Worm (Caenorhabditis elegans): Measurements from ENCODE around the gene ztf-14.

The ztf-14 gene

DNA sequence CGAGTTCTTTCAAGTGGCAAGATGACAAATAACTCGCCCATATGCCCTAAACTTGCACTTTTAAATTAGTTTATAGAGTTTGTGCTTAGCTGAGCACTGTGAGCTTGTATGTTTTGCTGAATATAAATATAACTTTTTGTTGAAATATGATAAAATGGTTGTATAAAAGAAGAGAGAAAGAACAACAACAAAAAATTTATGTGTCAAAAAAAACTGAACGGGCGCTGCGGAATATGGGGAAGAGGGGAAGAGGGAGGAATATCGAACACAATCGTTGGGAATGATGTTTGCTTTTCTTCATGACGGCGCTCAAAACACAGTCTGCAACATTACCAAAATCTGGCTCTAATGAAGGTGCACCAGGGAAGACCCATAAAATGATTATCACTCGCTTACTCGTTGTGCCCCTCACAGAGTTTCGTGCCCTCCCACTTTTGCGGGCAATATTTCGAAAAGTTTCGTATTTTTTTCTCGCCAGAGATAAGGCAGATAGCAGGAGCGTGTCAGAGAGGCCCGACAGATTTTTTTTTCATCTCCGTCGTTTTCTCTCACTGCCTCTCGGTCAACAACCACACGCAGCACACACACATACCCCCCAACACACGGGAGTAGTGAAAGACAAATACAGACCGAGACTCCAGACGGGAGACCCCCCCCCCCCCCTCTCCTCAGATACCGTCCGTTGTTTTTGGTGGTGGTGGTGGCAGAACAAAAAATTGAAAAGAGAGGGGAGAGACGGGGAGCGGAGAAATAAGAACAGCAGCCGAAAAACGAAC is 9.9 kb downstream of the ztf-14 start (continued):
- TF ChIP-seq nhr-90 (tag; optimal IDR thresholded peaks at IDR 0.05) (no peak), ceh-27 (GFP tag; optimal IDR thresholded peaks at IDR 0.05) (peak; percentile 34), nhr-80 (tag; optimal IDR thresholded peaks at IDR 0.05) (peak; percentile 92), snpc-4 (GFP tag; optimal IDR thresholded peaks at IDR 0.05) (no peak), snpc-4 (tag; optimal IDR thresholded peaks at IDR 0.05) (peak in 1 of 4 experiments; percentile 45), ztf-3 (GFP tag; optimal IDR thresholded peaks at IDR 0.05) (no peak), chd-7 (tag; optimal IDR thresholded peaks at IDR 0.05) (peak; percentile 52), madf-6 (GFP tag; IDR thresholded peaks at IDR 0.05) (0 out of 2 replicates have a peak, but pooled peaks have one; percentile 32), lin-40 (tag; optimal IDR thresholded peaks at IDR 0.05) (peak; percentile 36), unc-62 (GFP tag; optimal IDR thresholded peaks at IDR 0.05) (no peak), ets-4 (GFP tag; optimal IDR thresholded peaks at IDR 0.05) (peak; percentile 36), let-607 (tag; optimal IDR thresholded peaks at IDR 0.05) (no peak), atf-7 (tag; optimal IDR thresholded peaks at IDR 0.05) (peak; percentile 7), lin-26 (GFP tag; IDR thresholded peaks at IDR 0.05) (peak; percentile 36; the same call in 1 of the 2 replicates), mcd-1 (GFP tag; IDR thresholded peaks at IDR 0.05) (0 out of 2 replicates have a peak, but pooled peaks have one; percentile 21)

DNA sequence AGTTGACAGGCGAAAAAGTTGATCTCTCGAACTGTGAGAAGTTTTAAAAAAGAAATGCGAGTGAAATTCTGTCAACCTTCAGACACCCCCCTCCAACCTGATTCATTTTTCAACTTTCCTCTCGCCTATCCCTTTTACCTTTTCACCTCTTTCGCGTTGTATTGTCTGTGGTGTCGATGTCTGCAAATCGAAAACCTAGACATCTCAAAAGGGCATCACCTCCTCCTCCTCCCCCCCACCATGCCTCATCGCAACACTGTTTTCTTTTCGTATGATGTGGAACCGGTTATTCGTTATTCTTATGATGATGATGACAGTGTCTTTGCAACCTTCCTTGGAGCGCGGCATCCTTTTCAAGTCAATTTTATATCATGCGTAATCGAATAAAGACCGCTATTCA is 12.1 kb downstream of the ztf-14 start:
- TF ChIP-seq ztf-26 (tag; optimal IDR thresholded peaks at IDR 0.05) (peak; percentile 60), K11D2.4 (GFP tag; IDR thresholded peaks at IDR 0.05) (0 out of 2 replicates have a peak, but pooled peaks have one; percentile 27), somi-1 (GFP tag; optimal IDR thresholded peaks at IDR 0.05) (peak; percentile 41), lin-40 (tag; optimal IDR thresholded peaks at IDR 0.05) (peak; percentile 44), F49E8.2 (tag; optimal IDR thresholded peaks at IDR 0.05; ENCODE audit: insufficient read depth) (no peak), ceh-27 (GFP tag; optimal IDR thresholded peaks at IDR 0.05) (peak; percentile 29), madf-6 (GFP tag; IDR thresholded peaks at IDR 0.05) (no peak), aptf-3 (GFP tag; IDR thresholded peaks at IDR 0.05) (no peak), sdz-38 (tag; optimal IDR thresholded peaks at IDR 0.05) (no peak)

DNA sequence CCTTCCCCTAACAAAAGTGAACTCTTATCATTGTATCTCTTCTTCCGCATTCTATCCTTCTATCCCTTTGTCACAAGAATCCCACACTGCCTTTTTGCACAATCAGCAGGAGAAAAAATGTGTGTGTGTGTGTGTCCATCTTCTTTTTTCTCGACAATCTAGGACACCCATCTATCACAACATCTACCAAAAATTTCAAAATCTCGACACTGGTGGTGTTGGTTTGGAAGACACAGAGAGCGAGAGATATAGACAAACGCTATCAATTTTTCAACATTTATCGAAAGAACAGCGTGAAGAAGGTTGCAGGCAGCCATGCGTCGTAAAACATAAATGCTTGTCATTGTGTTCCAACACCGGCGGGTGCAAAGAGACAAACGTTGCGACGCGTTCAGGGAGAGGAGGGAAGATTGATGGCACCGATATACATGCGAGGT is 13.0 kb downstream of the ztf-14 start:
- peak; percentile 20 for TF ChIP-seq lin-40 (tag; optimal IDR thresholded peaks at IDR 0.05)
- peak; percentile 39 for TF ChIP-seq somi-1 (GFP tag; optimal IDR thresholded peaks at IDR 0.05)
- TF ChIP-seq cebp-1 (GFP tag; IDR thresholded peaks at IDR 0.05), result no peak
- peak; percentile 45 for TF ChIP-seq cebp-1 (tag; optimal IDR thresholded peaks at IDR 0.05)
- TF ChIP-seq ztf-26 (tag; optimal IDR thresholded peaks at IDR 0.05), result no peak
- TF ChIP-seq nhr-80 (tag; optimal IDR thresholded peaks at IDR 0.05), result peak; percentile 15
- TF ChIP-seq zfh-2 (GFP tag; conservative IDR thresholded peaks at IDR 0.05), result 0 out of 2 replicates have a peak, but pooled peaks have one; percentile 18
- TF ChIP-seq hlh-26 (GFP tag; conservative IDR thresholded peaks at IDR 0.05), result no peak
- no peak for TF ChIP-seq atf-7 (tag; optimal IDR thresholded peaks at IDR 0.05)

DNA sequence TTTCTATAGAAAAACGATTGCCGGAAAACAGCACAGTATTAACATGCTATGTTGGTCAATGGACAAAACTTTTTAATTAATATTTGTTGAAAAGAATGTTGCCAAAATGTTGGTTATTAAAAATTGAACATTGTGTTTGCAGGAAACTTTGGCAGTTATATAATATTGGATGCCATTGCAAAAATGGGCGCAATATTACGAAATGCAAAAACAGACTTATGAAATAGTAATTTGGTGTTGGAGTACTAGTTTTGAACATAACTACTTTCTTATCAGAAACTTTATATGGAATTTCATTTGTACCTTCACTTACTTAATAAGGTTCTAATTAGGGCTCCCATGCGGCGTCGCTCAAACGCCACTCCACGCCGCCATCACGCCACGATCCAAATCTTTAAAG is 14.5 kb downstream of the ztf-14 start:
- TF ChIP-seq attf-6 (GFP tag; IDR thresholded peaks at IDR 0.05) (no peak), let-526 (GFP tag; IDR thresholded peaks at IDR 0.05) (no peak), F57A8.1 (GFP tag; optimal IDR thresholded peaks at IDR 0.05) (no peak), Y95B8A.8 (GFP tag; IDR thresholded peaks at IDR 0.05) (no peak), Y56A3A.18 (GFP tag; IDR thresholded peaks at IDR 0.05) (no peak), lsl-1 (GFP tag; optimal IDR thresholded peaks at IDR 0.05) (no peak), F37B4.10 (GFP tag; IDR thresholded peaks at IDR 0.05) (no peak), madf-8 (GFP tag; conservative IDR thresholded peaks at IDR 0.05) (no peak), dpl-1 (GFP tag; optimal IDR thresholded peaks at IDR 0.05) (no peak), mes-4 (tag; optimal IDR thresholded peaks at IDR 0.05) (no peak), ceh-58 (GFP tag; IDR thresholded peaks at IDR 0.05) (no peak), hlh-26 (GFP tag; conservative IDR thresholded peaks at IDR 0.05) (no peak), F10E7.11 (tag; optimal IDR thresholded peaks at IDR 0.05) (no peak), cebp-1 (GFP tag; IDR thresholded peaks at IDR 0.05) (no peak), cebp-1 (tag; optimal IDR thresholded peaks at IDR 0.05) (no peak), nfyb-1 (GFP tag; IDR thresholded peaks at IDR 0.05) (no peak), repo-1 (tag; optimal IDR thresholded peaks at IDR 0.05) (no peak), rcor-1 (GFP tag; IDR thresholded peaks at IDR 0.05) (no peak), ztf-26 (tag; optimal IDR thresholded peaks at IDR 0.05) (no peak)
